Fruit fly (Drosophila melanogaster): Measurements from ENCODE around the gene CG7049.

The CG7049 gene

DNA sequence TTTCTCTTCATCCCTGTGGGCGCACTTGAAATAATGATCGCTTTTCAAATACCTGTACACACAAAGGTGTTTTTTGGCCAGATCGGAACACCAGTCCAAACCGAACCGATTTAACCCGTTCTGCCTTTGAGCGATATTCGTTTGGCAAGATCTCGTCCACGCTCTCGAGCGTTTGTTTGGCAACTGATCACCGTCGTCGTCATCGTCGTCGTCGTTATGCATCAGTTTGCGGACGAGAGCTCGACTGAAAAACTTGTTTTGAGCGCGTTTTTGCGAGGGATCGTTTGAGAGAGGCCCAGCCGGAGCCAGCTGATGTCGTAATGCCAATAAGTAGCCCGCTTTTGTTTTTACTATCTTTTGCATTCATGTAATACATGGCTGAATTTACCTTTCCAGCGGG is 2.4 kb upstream of the CG7049 start (continued):
- TF ChIP-seq cyc (GFP tag; optimal IDR thresholded peaks at IDR 0.05) (no peak), salr (GFP tag; optimal IDR thresholded peaks at IDR 0.05) (no peak), CG8119 (GFP tag; IDR thresholded peaks at IDR 0.05) (no peak)

DNA sequence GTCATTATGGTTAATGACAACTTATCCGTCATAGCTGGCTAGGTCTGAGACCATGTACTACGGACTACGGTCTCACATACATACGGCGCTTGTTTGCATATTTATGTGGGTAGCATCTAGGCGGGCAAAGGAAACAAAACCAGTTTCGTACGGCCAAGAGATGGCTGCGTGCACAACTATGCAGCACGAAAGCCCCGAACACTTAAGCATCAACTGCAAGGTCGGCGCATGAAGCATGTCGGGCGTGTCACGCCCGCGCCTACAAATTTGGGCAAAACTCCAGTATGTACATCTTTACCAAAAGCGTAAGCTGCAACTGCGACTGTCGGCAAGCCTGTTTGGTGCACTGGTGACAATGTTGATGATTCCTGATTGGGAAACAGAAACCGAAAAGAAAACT is 1.9 kb upstream of the CG7049 start:
- TF ChIP-seq fkh (GFP tag; optimal IDR thresholded peaks at IDR 0.05) (peak; percentile 11), fd85E (GFP tag; optimal IDR thresholded peaks at IDR 0.05) (no peak), CG1621 (tag; optimal IDR thresholded peaks at IDR 0.05) (peak; percentile 83), CG9139 (GFP tag; optimal IDR thresholded peaks at IDR 0.05) (no peak), dsx (GFP tag; optimal IDR thresholded peaks at IDR 0.05; ENCODE audit: poor library complexity, severe bottlenecking) (peak; percentile 9), ss (GFP tag; optimal IDR thresholded peaks at IDR 0.05) (peak; percentile 23 to 62), eg (GFP tag; IDR thresholded peaks at IDR 0.05) (0 out of 3 replicates have a peak, but pooled peaks have one; percentile 28), Blimp-1 (GFP tag; optimal IDR thresholded peaks at IDR 0.05) (no peak), Eip78C (GFP tag) (peak; percentile 46), net (GFP tag; optimal IDR thresholded peaks at IDR 0.05) (no peak), Hr39 (GFP tag; optimal IDR thresholded peaks at IDR 0.05) (no peak), Lpt (GFP tag; optimal IDR thresholded peaks at IDR 0.05) (no peak)

DNA sequence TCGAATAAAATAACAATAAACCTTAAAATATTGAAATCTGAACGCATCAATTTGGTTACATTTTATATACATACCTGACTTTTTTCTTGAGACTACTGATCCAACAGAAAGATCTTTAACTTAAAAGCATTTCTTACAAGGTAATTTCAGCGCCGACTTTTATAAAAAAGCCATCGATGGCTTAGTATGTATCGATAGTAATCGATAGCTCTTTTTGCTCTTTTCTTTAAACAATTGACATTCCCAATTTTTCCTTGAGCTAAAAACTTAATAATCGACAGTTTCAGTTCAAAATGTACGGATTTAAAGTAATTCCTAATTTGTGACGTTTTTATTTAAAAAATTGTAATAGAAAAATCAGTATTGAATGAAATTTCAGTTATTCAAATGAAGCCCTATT is 1.5 kb downstream of the CG7049 start:
- no peak for TF ChIP-seq CG8119 (GFP tag; IDR thresholded peaks at IDR 0.05)
- no peak for TF ChIP-seq CG1621 (tag; optimal IDR thresholded peaks at IDR 0.05)
- TF ChIP-seq Blimp-1 (GFP tag; optimal IDR thresholded peaks at IDR 0.05), result no peak
- peak; percentile 36 for TF ChIP-seq dsx (GFP tag; optimal IDR thresholded peaks at IDR 0.05; ENCODE audit: poor library complexity, severe bottlenecking)
- no peak for TF ChIP-seq fkh (GFP tag; optimal IDR thresholded peaks at IDR 0.05)
- TF ChIP-seq CG3919 (GFP tag; optimal IDR thresholded peaks at IDR 0.05), result no peak
- TF ChIP-seq esn (GFP tag; optimal IDR thresholded peaks at IDR 0.05), result peak; percentile 24
- TF ChIP-seq CG8319 (GFP tag; optimal IDR thresholded peaks at IDR 0.05), result no peak
- TF ChIP-seq CG15336 (GFP tag; IDR thresholded peaks at IDR 0.05), result no peak
- TF ChIP-seq CG11762 (GFP tag; optimal IDR thresholded peaks at IDR 0.05; ENCODE audit: insufficient read depth), result no peak
- TF ChIP-seq Hr4 (GFP tag; optimal IDR thresholded peaks at IDR 0.05), result no peak
- TF ChIP-seq Ets21C (GFP tag; optimal IDR thresholded peaks at IDR 0.05), result no peak
- no peak for TF ChIP-seq CG6163 (GFP tag; IDR thresholded peaks at IDR 0.05)
- no peak for TF ChIP-seq CG10669 (GFP tag; optimal IDR thresholded peaks at IDR 0.05)
- TF ChIP-seq spab (GFP tag; optimal IDR thresholded peaks at IDR 0.05), result no peak
- TF ChIP-seq Met (GFP tag; optimal IDR thresholded peaks at IDR 0.05), result no peak
- no peak for TF ChIP-seq Smox (GFP tag; optimal IDR thresholded peaks at IDR 0.05)
- no peak for TF ChIP-seq fd59A (GFP tag; optimal IDR thresholded peaks at IDR 0.05)
- TF ChIP-seq Hr38 (GFP tag; optimal IDR thresholded peaks at IDR 0.05), result no peak
- no peak for TF ChIP-seq Eip93F (GFP tag; optimal IDR thresholded peaks at IDR 0.05)
- TF ChIP-seq CG9139 (GFP tag; optimal IDR thresholded peaks at IDR 0.05), result no peak
- TF ChIP-seq vri (GFP tag; optimal IDR thresholded peaks at IDR 0.05), result no peak
- TF ChIP-seq CG32006 (GFP tag; optimal IDR thresholded peaks at IDR 0.05), result no peak
- TF ChIP-seq CG4318 (GFP tag; optimal IDR thresholded peaks at IDR 0.05), result no peak
- TF ChIP-seq achi (GFP tag; optimal IDR thresholded peaks at IDR 0.05), result peak; percentile 28
- peak; percentile 49 for TF ChIP-seq Eip78C (GFP tag)
- TF ChIP-seq Hr39 (GFP tag; optimal IDR thresholded peaks at IDR 0.05), result no peak
- no peak for TF ChIP-seq salr (GFP tag; optimal IDR thresholded peaks at IDR 0.05)
- no peak for TF ChIP-seq CG7368 (GFP tag; optimal IDR thresholded peaks at IDR 0.05)
- no peak for TF ChIP-seq Sox14 (GFP tag; optimal IDR thresholded peaks at IDR 0.05)

DNA sequence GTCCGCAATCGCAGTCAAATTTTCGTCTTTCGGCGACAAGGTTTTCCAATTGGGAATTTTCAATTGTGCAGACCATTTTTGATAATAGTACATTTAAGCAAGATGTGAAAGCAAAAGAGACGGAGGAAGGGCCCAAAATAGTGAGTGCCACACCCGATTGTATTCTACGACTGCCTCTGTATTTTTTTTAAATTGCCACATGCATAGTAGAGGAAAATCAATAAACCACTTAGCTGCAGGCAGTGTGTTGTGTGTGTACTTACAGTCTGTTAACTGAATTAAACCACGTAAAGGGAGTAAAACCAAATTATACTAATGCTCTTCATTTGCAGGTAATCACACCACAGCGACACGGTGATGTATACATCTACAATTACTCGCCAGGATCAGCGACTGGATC is 4.3 kb downstream of the CG7049 start:
- TF ChIP-seq Met (GFP tag; optimal IDR thresholded peaks at IDR 0.05), result no peak
- TF ChIP-seq Gug (GFP tag; IDR thresholded peaks at IDR 0.05), result no peak
- TF ChIP-seq Eip78C (GFP tag), result peak; percentile 21
- no peak for TF ChIP-seq CG4318 (GFP tag; optimal IDR thresholded peaks at IDR 0.05)
- no peak for TF ChIP-seq CG3032 (tag; optimal IDR thresholded peaks at IDR 0.05)

Data from whole organism, prepupa.